Fruit fly (Drosophila melanogaster): ENCODE measurements around the gene CG34426.

The CG34426 gene

DNA sequence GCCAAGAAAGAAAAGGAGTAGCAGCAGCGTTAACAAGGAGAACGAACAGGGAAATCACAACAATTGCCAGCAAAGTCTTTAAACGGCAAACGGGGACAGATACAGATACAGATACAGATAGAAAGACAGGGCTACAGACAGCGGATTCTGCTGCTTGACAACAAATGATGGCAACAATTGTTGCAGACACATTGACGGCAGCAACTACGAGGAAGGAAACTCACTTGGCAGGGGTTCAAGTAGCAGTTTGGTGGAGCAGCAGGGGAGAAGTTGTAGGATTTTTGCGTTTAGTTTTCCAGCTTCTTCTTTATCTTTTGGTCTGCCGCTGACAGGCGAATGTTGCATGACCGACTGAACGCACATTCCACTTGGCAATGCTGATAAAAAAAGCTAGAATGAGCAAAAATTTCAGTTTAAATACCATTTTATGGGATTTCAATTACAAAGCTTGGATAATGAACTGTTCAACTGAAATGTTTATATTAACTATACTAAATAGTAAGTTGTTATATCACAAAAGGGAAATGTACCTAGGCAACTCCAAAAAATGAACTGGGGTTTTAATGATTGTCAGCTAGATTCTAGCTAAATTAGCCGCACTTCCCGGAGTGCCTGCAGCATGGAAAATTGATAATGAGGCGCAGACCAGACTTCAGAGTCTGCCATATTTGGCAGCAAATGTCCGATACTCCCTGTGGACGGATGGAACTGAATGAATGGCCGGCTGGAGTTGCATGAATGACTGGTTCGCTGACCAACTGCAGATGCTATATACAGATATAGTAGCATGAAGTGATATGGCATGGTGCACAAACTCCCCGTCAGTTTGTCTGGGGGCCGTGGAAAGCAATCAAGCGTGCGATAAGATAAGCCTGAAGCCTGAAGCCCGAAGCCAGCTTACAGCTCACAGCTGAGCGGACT lies 48.8 kb downstream of the CG34426 start:
- TF ChIP-seq CG14965 (GFP tag; optimal IDR thresholded peaks at IDR 0.05; ENCODE audit: borderline replicate concordance) = no peak
- TF ChIP-seq Sry-β (GFP tag; optimal IDR thresholded peaks at IDR 0.05) = peak; percentile 88
- 0 out of 3 replicates have a peak, but pooled peaks have one; percentile 4 for TF ChIP-seq zfh1 (GFP tag; IDR thresholded peaks at IDR 0.05)
- no peak for TF ChIP-seq Meics (GFP tag; optimal IDR thresholded peaks at IDR 0.05)
- no peak for TF ChIP-seq CG16863 (GFP tag; optimal IDR thresholded peaks at IDR 0.05)
- peak; percentile 92 for TF ChIP-seq CG11504 (tag; optimal IDR thresholded peaks at IDR 0.05)
- TF ChIP-seq seq (GFP tag; IDR thresholded peaks at IDR 0.05) = no peak
- no peak for TF ChIP-seq CG5953 (GFP tag; IDR thresholded peaks at IDR 0.05)
- peak in 1 of 2 experiments; percentile 25 for TF ChIP-seq Pdp1 (GFP tag; optimal IDR thresholded peaks at IDR 0.05)
- TF ChIP-seq CG12769 (tag; optimal IDR thresholded peaks at IDR 0.05) = no peak
- TF ChIP-seq sens (GFP tag) = peak; percentile 16
- TF ChIP-seq row (GFP tag; IDR thresholded peaks at IDR 0.05) = peak; percentile 36; the same call in 2 of the 3 replicates
- TF ChIP-seq CG2875 (GFP tag; optimal IDR thresholded peaks at IDR 0.05) = no peak
- TF ChIP-seq Rfx (GFP tag; IDR thresholded peaks at IDR 0.05) = 0 out of 2 replicates have a peak, but pooled peaks have one; percentile 6
- peak; percentile 30; the same call in 1 of the 3 replicates for TF ChIP-seq CG6791 (GFP tag; IDR thresholded peaks at IDR 0.05; ENCODE audit: partially characterized antibody)
- peak; percentile 40 for TF ChIP-seq grn (GFP tag; optimal IDR thresholded peaks at IDR 0.05)
- TF ChIP-seq tup (GFP tag; optimal IDR thresholded peaks at IDR 0.05) = no peak

DNA sequence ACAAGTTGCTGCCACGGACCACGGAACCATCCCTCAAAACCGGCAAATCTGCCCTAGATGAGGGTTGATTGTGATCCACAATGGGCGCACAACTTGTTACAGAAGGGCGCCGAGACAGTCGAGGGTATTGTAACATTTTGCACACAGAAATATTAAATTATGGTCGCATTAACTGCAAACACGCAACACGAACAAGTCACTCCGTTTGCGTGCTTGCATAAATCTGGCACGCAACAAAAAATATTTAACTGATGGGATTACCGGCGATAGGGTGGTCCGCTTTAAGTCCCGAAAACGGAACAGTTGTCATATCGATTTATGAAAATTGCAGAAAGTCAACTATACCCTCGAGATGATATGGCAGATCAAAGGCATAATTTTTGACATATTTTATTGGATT lies 49.7 kb downstream of the CG34426 start:
- TF ChIP-seq Fer3 (tag; optimal IDR thresholded peaks at IDR 0.05) = no peak
- 0 out of 2 replicates have a peak, but pooled peaks have one; percentile 4 for TF ChIP-seq onecut (GFP tag; IDR thresholded peaks at IDR 0.05)
- TF ChIP-seq CG11504 (tag; optimal IDR thresholded peaks at IDR 0.05) = no peak
- no peak for TF ChIP-seq CG8290 (GFP tag; optimal IDR thresholded peaks at IDR 0.05)
- no peak for TF ChIP-seq CG8290 (tag; optimal IDR thresholded peaks at IDR 0.05)
- TF ChIP-seq maf-S (GFP tag; optimal IDR thresholded peaks at IDR 0.05) = no peak
- TF ChIP-seq oc (tag; optimal IDR thresholded peaks at IDR 0.05) = peak; percentile 10
- no peak for TF ChIP-seq Mad (GFP tag; optimal IDR thresholded peaks at IDR 0.05)
- peak; percentile 10 for TF ChIP-seq abd-A (tag; optimal IDR thresholded peaks at IDR 0.05)
- TF ChIP-seq shn (GFP tag; optimal IDR thresholded peaks at IDR 0.05) = no peak
- peak; percentile 44 for TF ChIP-seq sens (GFP tag)

DNA sequence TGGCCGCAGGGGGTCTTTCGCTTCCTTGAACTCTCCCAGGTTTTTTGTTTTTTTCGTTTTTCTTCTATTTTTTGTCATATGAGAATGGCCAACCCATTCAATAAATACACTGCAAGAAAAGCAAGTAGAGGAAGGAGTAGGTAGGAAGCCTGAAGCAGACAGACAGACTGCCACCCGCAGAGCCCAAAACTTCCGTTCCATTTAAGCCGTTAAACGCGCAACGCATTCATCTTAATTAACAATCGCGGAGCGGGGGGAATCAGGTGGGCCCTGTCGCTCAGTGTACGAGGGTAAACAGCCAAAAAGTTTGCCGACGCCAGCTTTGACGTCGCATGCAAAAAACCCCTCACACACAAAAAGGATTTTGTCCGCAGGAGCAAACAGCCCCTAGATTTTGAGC lies 50.6 kb downstream of the CG34426 start:
- no peak for TF ChIP-seq CG1024 (GFP tag; IDR thresholded peaks at IDR 0.05)
- TF ChIP-seq Oli (tag; optimal IDR thresholded peaks at IDR 0.05) = peak; percentile 10
- TF ChIP-seq NFAT (GFP tag; IDR thresholded peaks at IDR 0.05) = 0 out of 2 replicates have a peak, but pooled peaks have one; percentile 17
- 0 out of 2 replicates have a peak, but pooled peaks have one; percentile 25 for TF ChIP-seq CG16779 (GFP tag; IDR thresholded peaks at IDR 0.05)
- peak; percentile 9 for TF ChIP-seq lilli (GFP tag; optimal IDR thresholded peaks at IDR 0.05)
- peak; percentile 38 for TF ChIP-seq CG2120 (GFP tag; optimal IDR thresholded peaks at IDR 0.05)
- no peak for TF ChIP-seq az2 (GFP tag; optimal IDR thresholded peaks at IDR 0.05)
- peak; percentile 57; the same call in 2 of the 3 replicates for TF ChIP-seq H15 (GFP tag; IDR thresholded peaks at IDR 0.05)
- peak; percentile 8 for TF ChIP-seq fd96Cb (tag; optimal IDR thresholded peaks at IDR 0.05)
- TF ChIP-seq NK7.1 (GFP tag; optimal IDR thresholded peaks at IDR 0.05) = no peak
- TF ChIP-seq CG9817 (tag; optimal IDR thresholded peaks at IDR 0.05) = peak; percentile 27
- peak; percentile 14 for TF ChIP-seq psq (GFP tag; optimal IDR thresholded peaks at IDR 0.05)
- no peak for TF ChIP-seq CG18011 (GFP tag; optimal IDR thresholded peaks at IDR 0.05)
- peak; percentile 12 for TF ChIP-seq Ssrp (tag; optimal IDR thresholded peaks at IDR 0.05)
- 0 out of 3 replicates have a peak, but pooled peaks have one; percentile 38 for TF ChIP-seq CG7357 (GFP tag; IDR thresholded peaks at IDR 0.05)
- peak; percentile 42; the same call in 1 of the 2 replicates for TF ChIP-seq E2f1 (GFP tag; IDR thresholded peaks at IDR 0.05)
- TF ChIP-seq CG15269 (tag; optimal IDR thresholded peaks at IDR 0.05) = peak; percentile 43
- peak; percentile 29; the same call in 1 of the 2 replicates for TF ChIP-seq CG6689 (GFP tag; IDR thresholded peaks at IDR 0.05)
- 0 out of 2 replicates have a peak, but pooled peaks have one; percentile 17 for TF ChIP-seq dan (GFP tag; IDR thresholded peaks at IDR 0.05)
- no peak for TF ChIP-seq ems (GFP tag; optimal IDR thresholded peaks at IDR 0.05)
- TF ChIP-seq CG32772 (GFP tag; IDR thresholded peaks at IDR 0.05) = peak; percentile 35; the same call in 1 of the 2 replicates

All from whole organism, embryonic.